Worm (Caenorhabditis elegans) whole organism, L4 larva: ENCODE results near the gene cap-2.

ENCODE experiments used
- F10B5.3 ChIP-seq: sonication (generic microtip); optimal IDR thresholded peaks from 2 replicates; lab custom pipeline; 2016; ENCODE audit warnings: mild to moderate bottlenecking, missing genetic modification characterization, missing compliant biosample characterization
- F44E2.7 ChIP-seq: fragments of 200-800 bp; sonication (Bioruptor generic); IDR thresholded peaks from 2 replicates; pipeline ENCODE4 v2.1.2; 2022; ENCODE audit warnings: missing genetic modification characterization, missing compliant biosample characterization
- T20F7.1 ChIP-seq: fragments of 200-800 bp; sonication (Bioruptor generic); optimal IDR thresholded peaks from 2 replicates; lab custom pipeline; 2018; ENCODE audit warnings: mild to moderate bottlenecking, missing genetic modification characterization, missing compliant biosample characterization
- T26A8.4 ChIP-seq: fragments of 200-800 bp; sonication (Bioruptor generic); IDR thresholded peaks from 2 replicates; pipeline ENCODE4 v1.3.6; 2022; ENCODE audit warnings: missing genetic modification characterization, missing compliant biosample characterization
- Y5F2A.4 ChIP-seq: fragments of 200-800 bp; sonication (Bioruptor generic); optimal IDR thresholded peaks from 2 replicates; lab custom pipeline; 2018; ENCODE audit warnings: mild to moderate bottlenecking, missing genetic modification characterization, missing compliant biosample characterization
- Y75B8A.6 ChIP-seq: fragments of 200-800 bp; sonication (Bioruptor generic); IDR thresholded peaks from 2 replicates; pipeline ENCODE4 v1.3.6; 2022; ENCODE audit warnings: missing genetic modification reagents, missing genetic modification characterization, missing compliant biosample characterization
- ama-1 ChIP-seq: fragments of 150-350 bp; optimal IDR thresholded peaks from 2 replicates; lab custom pipeline; 2014; ENCODE audit warnings: inconsistent platforms, mixed read lengths
- ceh-82 ChIP-seq: sonication (generic microtip); optimal IDR thresholded peaks from 2 replicates; lab custom pipeline; 2017; ENCODE audit warnings: missing biosample characterization, missing genetic modification characterization
- cey-2 ChIP-seq: sonication (generic microtip); optimal IDR thresholded peaks from 3 replicates; lab custom pipeline; 2017; ENCODE audit warnings: missing genetic modification characterization, mild to moderate bottlenecking, missing compliant biosample characterization, antibody characterized with exemption, borderline replicate concordance; ENCODE audit not compliant: insufficient read depth
- daf-12 ChIP-seq: fragments of 150-350 bp; optimal IDR thresholded peaks from 2 replicates; lab custom pipeline; 2014; ENCODE audit warnings: missing biosample characterization, missing genetic modification reagents, missing genetic modification characterization
- daf-16 ChIP-seq, 3 experiments: sonication (generic microtip); optimal IDR thresholded peaks; 2 replicates each; lab custom pipeline; 2016 to 2017; ENCODE audit warnings: missing genetic modification characterization in 3 of 3, missing genetic modification reagents in 3 of 3, mild to moderate bottlenecking in 2 of 3, missing compliant biosample characterization in 2 of 3, missing biosample characterization in 1 of 3, moderate library complexity in 1 of 3
- dmd-9 ChIP-seq: fragments of 200-800 bp; sonication (Bioruptor generic); IDR thresholded peaks from 2 replicates; pipeline ENCODE4 v1.3.6; 2022; ENCODE audit warnings: missing genetic modification reagents, missing genetic modification characterization, missing compliant biosample characterization
- duxl-1 ChIP-seq: sonication (generic microtip); optimal IDR thresholded peaks from 2 replicates; lab custom pipeline; 2016; ENCODE audit warnings: mild to moderate bottlenecking, missing genetic modification characterization, moderate library complexity, missing compliant biosample characterization; ENCODE audit not compliant: poor library complexity
- dve-1 ChIP-seq: sonication (generic microtip); optimal IDR thresholded peaks from 2 replicates; lab custom pipeline; 2017; ENCODE audit warnings: antibody characterized with exemption, mild to moderate bottlenecking, missing genetic modification characterization, missing compliant biosample characterization; ENCODE audit not compliant: insufficient read depth
- egl-43 ChIP-seq: fragments of 200-800 bp; sonication (Bioruptor generic); IDR thresholded peaks from 2 replicates; pipeline ENCODE4 v1.3.6; 2022; ENCODE audit warnings: missing genetic modification reagents, missing genetic modification characterization, missing compliant biosample characterization
- fos-1 ChIP-seq: fragments of 150-350 bp; optimal IDR thresholded peaks from 2 replicates; lab custom pipeline; 2014; ENCODE audit warnings: missing biosample characterization, missing genetic modification characterization
- hif-1 ChIP-seq, 2 experiments: sonication (generic microtip); optimal IDR thresholded peaks; 2 replicates each; lab custom pipeline; 2016 to 2017; ENCODE audit warnings: missing compliant biosample characterization in 2 of 2, missing genetic modification characterization in 2 of 2, missing genetic modification reagents in 2 of 2, missing genotype in 2 of 2, mild to moderate bottlenecking in 1 of 2
- hlh-11 ChIP-seq: fragments of 200-800 bp; sonication (Bioruptor generic); optimal IDR thresholded peaks from 2 replicates; lab custom pipeline; 2018; ENCODE audit warnings: mild to moderate bottlenecking, missing genetic modification characterization, missing compliant biosample characterization
- hlh-30 ChIP-seq: sonication (generic microtip); optimal IDR thresholded peaks from 2 replicates; lab custom pipeline; 2017; ENCODE audit warnings: antibody characterized with exemption, mild to moderate bottlenecking, missing genetic modification characterization, missing compliant biosample characterization; ENCODE audit not compliant: insufficient read depth
- hmg-1.1 ChIP-seq: fragments of 200-800 bp; sonication (Bioruptor generic); IDR thresholded peaks from 2 replicates; pipeline ENCODE4 v1.3.6; 2022; ENCODE audit warnings: missing genetic modification reagents, missing genetic modification characterization, missing compliant biosample characterization
- jun-1 ChIP-seq: fragments of 150-350 bp; optimal IDR thresholded peaks from 2 replicates; lab custom pipeline; 2014; ENCODE audit warnings: missing biosample characterization, missing genetic modification reagents, missing genetic modification characterization
- lin-1 ChIP-seq: fragments of 200-800 bp; sonication (Bioruptor generic); IDR thresholded peaks from 2 replicates; pipeline ENCODE4 v1.3.6; 2022; ENCODE audit warnings: missing genetic modification reagents, missing genetic modification characterization, missing compliant biosample characterization
- lin-13 ChIP-seq: fragments of 150-350 bp; optimal IDR thresholded peaks from 2 replicates; lab custom pipeline; 2014; ENCODE audit warnings: missing biosample characterization, missing genetic modification reagents, missing genetic modification characterization
- lin-38 ChIP-seq: fragments of 200-800 bp; sonication (Bioruptor generic); IDR thresholded peaks from 2 replicates; pipeline ENCODE4 v1.3.6; 2022; ENCODE audit warnings: missing genetic modification reagents, missing genetic modification characterization, missing compliant biosample characterization
- lsy-2 ChIP-seq, 2 experiments: fragments of 150-350 bp in 1 of 2; sonication (generic microtip) in 1 of 2; optimal IDR thresholded peaks; 2 replicates each; lab custom pipeline; 2014 to 2017; ENCODE audit warnings: missing biosample characterization in 2 of 2, missing genetic modification characterization in 2 of 2
- madf-5 ChIP-seq, 2 experiments: fragments of 200-800 bp; sonication (Bioruptor generic); IDR thresholded peaks; 2 replicates each; pipeline ENCODE4 v1.3.6; 2022; ENCODE audit warnings: missing compliant biosample characterization in 2 of 2, missing genetic modification characterization in 2 of 2
- mep-1 ChIP-seq: fragments of 150-350 bp; sonication (generic microtip); optimal IDR thresholded peaks from 3 replicates; lab custom pipeline; 2014; ENCODE audit warnings: missing biosample characterization, missing genetic modification characterization
- mes-2 ChIP-seq: sonication (generic microtip); optimal IDR thresholded peaks from 2 replicates; lab custom pipeline; 2016; ENCODE audit warnings: missing genotype, mild to moderate bottlenecking, missing genetic modification characterization, missing compliant biosample characterization; ENCODE audit not compliant: poor library complexity, severe bottlenecking
- mxl-3 ChIP-seq: fragments of 200-800 bp; sonication (Bioruptor generic); optimal IDR thresholded peaks from 2 replicates; lab custom pipeline; 2018; ENCODE audit warnings: mild to moderate bottlenecking, missing genetic modification characterization, missing compliant biosample characterization
- nhr-10 ChIP-seq: fragments of 150-350 bp; optimal IDR thresholded peaks from 2 replicates; lab custom pipeline; 2014; ENCODE audit warnings: missing biosample characterization, missing genetic modification characterization
- nhr-102 ChIP-seq: sonication (generic microtip); optimal IDR thresholded peaks from 2 replicates; lab custom pipeline; 2016; ENCODE audit warnings: mild to moderate bottlenecking, missing genetic modification characterization, moderate library complexity, missing compliant biosample characterization
- nhr-11 ChIP-seq: fragments of 150-350 bp; optimal IDR thresholded peaks from 2 replicates; lab custom pipeline; 2014; ENCODE audit warnings: missing biosample characterization, missing genetic modification characterization
- nhr-111 ChIP-seq: fragments of 200-800 bp; sonication (Bioruptor generic); optimal IDR thresholded peaks from 2 replicates; lab custom pipeline; 2018; ENCODE audit warnings: mild to moderate bottlenecking, missing genetic modification characterization, missing compliant biosample characterization
- nhr-28 ChIP-seq: fragments of 150-350 bp; optimal IDR thresholded peaks from 2 replicates; lab custom pipeline; 2014; ENCODE audit warnings: missing biosample characterization, missing genetic modification characterization
- nhr-41 ChIP-seq: fragments of 200-800 bp; sonication (Bioruptor generic); IDR thresholded peaks from 2 replicates; pipeline ENCODE4 v1.3.6; 2022; ENCODE audit warnings: missing genetic modification reagents, missing genetic modification characterization, missing compliant biosample characterization
- nhr-76 ChIP-seq: fragments of 150-350 bp; optimal IDR thresholded peaks from 2 replicates; lab custom pipeline; 2014; ENCODE audit warnings: missing biosample characterization, missing genetic modification characterization
- nhr-77 ChIP-seq: fragments of 150-350 bp; optimal IDR thresholded peaks from 2 replicates; lab custom pipeline; 2014; ENCODE audit warnings: missing biosample characterization, missing genetic modification characterization
- php-3 ChIP-seq: fragments of 200-800 bp; sonication (Bioruptor generic); IDR thresholded peaks from 2 replicates; pipeline ENCODE4 v1.3.6; 2022; ENCODE audit warnings: missing genetic modification reagents, missing genetic modification characterization, missing compliant biosample characterization
- pqm-1 ChIP-seq: sonication (generic microtip); optimal IDR thresholded peaks from 2 replicates; lab custom pipeline; 2017; ENCODE audit warnings: missing biosample characterization, missing genetic modification characterization
- sdz-12 ChIP-seq: fragments of 200-800 bp; sonication (Bioruptor generic); optimal IDR thresholded peaks from 2 replicates; lab custom pipeline; 2018; ENCODE audit warnings: mild to moderate bottlenecking, missing genetic modification characterization, missing compliant biosample characterization
- snpc-1.2 ChIP-seq: fragments of 200-800 bp; sonication (Bioruptor generic); IDR thresholded peaks from 2 replicates; pipeline ENCODE4 v1.3.6; 2022; ENCODE audit warnings: missing genetic modification reagents, missing genetic modification characterization, missing compliant biosample characterization
- tra-1 ChIP-seq: fragments of 200-800 bp; sonication (Bioruptor generic); IDR thresholded peaks from 2 replicates; pipeline ENCODE4 v1.3.6; 2022; ENCODE audit warnings: missing genetic modification reagents, missing genetic modification characterization, missing compliant biosample characterization
- unc-130 ChIP-seq: sonication (generic microtip); optimal IDR thresholded peaks from 2 replicates; lab custom pipeline; 2016; ENCODE audit warnings: missing genetic modification reagents, missing genetic modification characterization, missing compliant biosample characterization
- unc-62 ChIP-seq, 3 experiments: fragments of 150-350 bp in 1 of 3; sonication (generic microtip); optimal IDR thresholded peaks in 2 of 3; peaks in 1 of 3; 1 replicate in 1 of 3; 2 replicates in 2 of 3; lab custom pipeline; 2014 to 2017; ENCODE audit warnings: missing biosample characterization in 3 of 3, missing genetic modification characterization in 3 of 3, missing genetic modification reagents in 3 of 3, missing genotype in 1 of 3
- vab-7 ChIP-seq: fragments of 200-800 bp; sonication (Bioruptor generic); IDR thresholded peaks from 2 replicates; pipeline ENCODE4 v1.3.6; 2022; ENCODE audit warnings: missing genetic modification reagents, missing genetic modification characterization, missing compliant biosample characterization
- zfp-2 ChIP-seq: sonication (generic microtip); optimal IDR thresholded peaks from 2 replicates; lab custom pipeline; 2016; ENCODE audit warnings: mild to moderate bottlenecking, missing genetic modification characterization, missing compliant biosample characterization

cap-2 gene

DNA sequence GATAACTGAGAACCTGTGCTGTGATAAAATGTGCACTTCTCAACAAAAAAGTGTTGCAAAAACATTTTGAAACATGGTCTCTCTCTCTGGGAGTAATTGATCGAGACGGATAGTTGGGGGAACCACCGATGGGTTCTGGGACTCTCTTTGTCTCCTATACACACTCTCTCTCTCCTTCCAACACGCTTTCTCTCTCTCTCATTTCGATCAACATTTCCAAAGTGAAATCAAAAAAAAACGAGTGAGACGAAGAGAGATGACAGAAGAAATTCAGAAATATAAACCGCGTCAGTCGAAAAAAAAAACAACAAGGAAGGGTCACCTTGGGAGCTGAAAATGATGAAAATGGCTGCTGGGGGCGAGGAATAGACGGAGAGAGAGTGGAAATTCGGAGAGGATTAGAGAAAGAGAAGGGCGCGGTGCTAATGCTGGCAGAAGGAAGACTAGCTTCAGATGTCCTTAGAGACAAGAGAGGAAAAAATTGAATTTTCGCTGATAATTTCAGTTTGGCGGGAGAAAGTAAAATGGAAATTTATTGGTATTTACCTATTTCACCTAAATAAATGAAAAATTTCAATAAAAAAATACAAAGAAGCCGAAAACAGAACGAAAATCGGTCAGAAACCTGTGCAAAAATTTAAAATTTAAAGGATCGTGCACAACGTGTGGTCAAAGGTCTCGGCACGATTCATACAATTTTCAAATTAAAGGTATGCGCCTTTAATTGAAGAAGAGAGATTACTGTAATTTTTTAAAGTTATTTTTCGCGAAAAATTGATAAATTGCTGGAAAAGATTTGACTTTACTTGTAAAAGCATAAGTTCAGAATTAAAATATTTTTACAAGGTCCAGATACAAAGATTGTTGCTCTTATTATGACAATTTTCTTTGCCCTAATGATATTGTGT lies 6.0 kb upstream of the cap-2 start (continued):
- TF ChIP-seq nhr-11 (tag; lab: Kevin White, UChicago) (no peak), dve-1 (tag; lab: Kevin White, UChicago) (peak; percentile 49), Y5F2A.4 (GFP tag; lab: Kevin White, UChicago) (no peak), mxl-3 (GFP tag; lab: Kevin White, UChicago) (peak; percentile 31), dmd-9 (GFP tag; lab: Robert Waterston, UW) (no peak)
- TF ChIP-seq, all 104 proteins: peak for 15

DNA sequence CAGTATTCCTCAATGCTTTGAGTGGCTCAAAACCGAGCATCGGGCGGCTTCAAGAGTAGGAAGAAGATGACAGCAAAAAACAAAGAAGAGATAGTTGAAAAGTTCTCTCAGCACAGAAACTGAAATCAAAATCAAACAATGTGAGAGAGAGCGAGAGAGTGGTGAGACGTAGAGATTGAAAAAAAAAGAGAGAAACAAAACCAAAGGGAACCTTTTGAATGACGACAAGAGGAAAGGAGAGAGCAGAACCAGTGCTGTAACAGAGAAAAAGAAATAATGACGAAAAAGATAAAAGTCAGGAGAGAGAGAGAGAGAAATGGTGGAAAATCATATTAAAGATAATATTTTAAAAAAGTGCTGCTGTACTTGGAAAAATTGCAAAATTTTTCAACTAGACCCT lies 1.8 kb upstream of the cap-2 start:
- TF ChIP-seq nhr-76 (tag; lab: Kevin White, UChicago) (no peak), nhr-28 (peak; percentile 43), nhr-111 (GFP tag; lab: Kevin White, UChicago) (no peak), sdz-12 (GFP tag; lab: Kevin White, UChicago) (no peak), hmg-1.1 (GFP tag; lab: Robert Waterston, UW) (peak; percentile 65), lin-13 (GFP tag; lab: Kevin White, UChicago) (no peak), tra-1 (no peak), lsy-2 (tag; optimal IDR thresholded peaks at IDR 0.05; lab: Kevin White, UChicago) (peak; percentile 4 to 76), T26A8.4 (GFP tag; lab: Robert Waterston, UW) (no peak), hlh-30 (tag; lab: Kevin White, UChicago) (peak; percentile 6), cey-2 (tag; lab: Kevin White, UChicago) (no peak), nhr-41 (GFP tag; lab: Robert Waterston, UW) (no peak), mep-1 (peak; percentile 29), egl-43 (GFP tag; lab: Robert Waterston, UW) (no peak), daf-12 (tag; lab: Kevin White, UChicago) (no peak), lin-1 (GFP tag; lab: Robert Waterston, UW) (no peak), fos-1 (tag; lab: Kevin White, UChicago) (no peak), T20F7.1 (GFP tag; lab: Kevin White, UChicago) (no peak), nhr-77 (peak; percentile 19), pqm-1 (tag; lab: Kevin White, UChicago) (peak; percentile 31), vab-7 (no peak), nhr-102 (tag; lab: Kevin White, UChicago) (no peak), unc-130 (no peak), Y75B8A.6 (no peak), ama-1 (no peak), hlh-11 (tag; lab: Kevin White, UChicago) (peak; percentile 51), ceh-82 (tag; lab: Kevin White, UChicago) (no peak), jun-1 (tag; lab: Kevin White, UChicago) (no peak), F44E2.7 (GFP tag; lab: Robert Waterston, UW) (no peak), nhr-11 (tag; lab: Kevin White, UChicago) (no peak), zfp-2 (tag; lab: Kevin White, UChicago) (no peak), hif-1 (tag; optimal IDR thresholded peaks at IDR 0.05; lab: Kevin White, UChicago) (no peak), php-3 (no peak), F10B5.3 (tag; lab: Kevin White, UChicago) (no peak), nhr-10 (tag; lab: Kevin White, UChicago) (no peak), daf-16 (GFP tag; optimal IDR thresholded peaks at IDR 0.05; lab: Kevin White, UChicago) (no peak), daf-16 (tag; optimal IDR thresholded peaks at IDR 0.05; lab: Kevin White, UChicago) (peak; percentile 44), lin-38 (GFP tag; lab: Robert Waterston, UW) (no peak), snpc-1.2 (GFP tag; lab: Robert Waterston, UW) (no peak), duxl-1 (tag; lab: Kevin White, UChicago) (no peak), mes-2 (tag; lab: Kevin White, UChicago) (peak; percentile 53), madf-5 (GFP tag; IDR thresholded peaks at IDR 0.05; lab: Robert Waterston, UW) (no peak), unc-62 (GFP tag; optimal IDR thresholded peaks at IDR 0.05 in 1 of 2; lab: Kevin White, UChicago) (no peak), unc-62 (tag; optimal IDR thresholded peaks at IDR 0.05; lab: Kevin White, UChicago) (no peak)
